Worm (Caenorhabditis elegans) whole organism, L4 larva: ENCODE data around the gene T21C9.11.
A peak's percentile ranks its signal among the peaks of the same experiment; 100 is the strongest.

ENCODE experiments used
- F10B5.3 ChIP-seq: sonication (generic microtip); optimal IDR thresholded peaks from 2 replicates; lab custom pipeline; 2016; ENCODE audit warnings: mild to moderate bottlenecking, missing genetic modification characterization, missing compliant biosample characterization
- F37D6.2 ChIP-seq: sonication (generic microtip); optimal IDR thresholded peaks from 2 replicates; lab custom pipeline; 2016; ENCODE audit warnings: mild to moderate bottlenecking, missing genetic modification characterization, missing compliant biosample characterization
- F44E2.7 ChIP-seq: fragments of 200-800 bp; sonication (Bioruptor generic); IDR thresholded peaks from 2 replicates; pipeline ENCODE4 v2.1.2; 2022; ENCODE audit warnings: missing genetic modification characterization, missing compliant biosample characterization
- R02D3.7 ChIP-seq: fragments of 150-350 bp; sonication (generic microtip); optimal IDR thresholded peaks from 3 replicates; lab custom pipeline; 2014; ENCODE audit warnings: missing biosample characterization, missing genetic modification characterization
- T26A8.4 ChIP-seq: fragments of 200-800 bp; sonication (Bioruptor generic); IDR thresholded peaks from 2 replicates; pipeline ENCODE4 v1.3.6; 2022; ENCODE audit warnings: missing genetic modification characterization, missing compliant biosample characterization
- Y75B8A.6 ChIP-seq: fragments of 200-800 bp; sonication (Bioruptor generic); IDR thresholded peaks from 2 replicates; pipeline ENCODE4 v1.3.6; 2022; ENCODE audit warnings: missing genetic modification reagents, missing genetic modification characterization, missing compliant biosample characterization
- ZK337.2 ChIP-seq: fragments of 200-800 bp; sonication (Bioruptor generic); IDR thresholded peaks from 2 replicates; pipeline ENCODE4 v1.3.6; 2022; ENCODE audit warnings: missing genetic modification reagents, missing genetic modification characterization, missing compliant biosample characterization
- ama-1 ChIP-seq: fragments of 150-350 bp; optimal IDR thresholded peaks from 2 replicates; lab custom pipeline; 2014; ENCODE audit warnings: inconsistent platforms, mixed read lengths
- arid-1 ChIP-seq: fragments of 200-800 bp; sonication (Bioruptor generic); conservative IDR thresholded peaks from 2 replicates; pipeline ENCODE4 v1.3.6; 2022; ENCODE audit warnings: missing genetic modification reagents, missing genetic modification characterization, missing compliant biosample characterization
- ceh-20 ChIP-seq: fragments of 200-800 bp; sonication (Bioruptor generic); IDR thresholded peaks from 2 replicates; pipeline ENCODE4 v1.3.6; 2022; ENCODE audit warnings: missing genetic modification reagents, missing genetic modification characterization, missing compliant biosample characterization
- ceh-32 ChIP-seq: sonication (generic microtip); optimal IDR thresholded peaks from 2 replicates; lab custom pipeline; 2016; ENCODE audit warnings: mild to moderate bottlenecking, missing genetic modification characterization, missing compliant biosample characterization; ENCODE audit not compliant: poor library complexity
- ceh-44 ChIP-seq: fragments of 200-800 bp; sonication (Bioruptor generic); IDR thresholded peaks from 2 replicates; pipeline ENCODE4 v1.3.6; 2022; ENCODE audit warnings: missing genetic modification reagents, missing genetic modification characterization, missing compliant biosample characterization
- ceh-62 ChIP-seq: sonication (generic microtip); optimal IDR thresholded peaks from 2 replicates; lab custom pipeline; 2017; ENCODE audit warnings: missing biosample characterization, missing genetic modification characterization
- ceh-82 ChIP-seq: sonication (generic microtip); optimal IDR thresholded peaks from 2 replicates; lab custom pipeline; 2017; ENCODE audit warnings: missing biosample characterization, missing genetic modification characterization
- ces-1 ChIP-seq: fragments of 150-350 bp; sonication (generic microtip); optimal IDR thresholded peaks from 4 replicates; lab custom pipeline; 2014; ENCODE audit warnings: missing biosample characterization, missing genetic modification reagents, missing genetic modification characterization
- cey-2 ChIP-seq: sonication (generic microtip); optimal IDR thresholded peaks from 3 replicates; lab custom pipeline; 2017; ENCODE audit warnings: missing genetic modification characterization, mild to moderate bottlenecking, missing compliant biosample characterization, antibody characterized with exemption, borderline replicate concordance; ENCODE audit not compliant: insufficient read depth
- dmd-9 ChIP-seq: fragments of 200-800 bp; sonication (Bioruptor generic); IDR thresholded peaks from 2 replicates; pipeline ENCODE4 v1.3.6; 2022; ENCODE audit warnings: missing genetic modification reagents, missing genetic modification characterization, missing compliant biosample characterization
- dpl-1 ChIP-seq: fragments of 150-350 bp; optimal IDR thresholded peaks from 2 replicates; lab custom pipeline; 2014; ENCODE audit warnings: missing biosample characterization, missing genetic modification reagents, missing genetic modification characterization
- dve-1 ChIP-seq: sonication (generic microtip); optimal IDR thresholded peaks from 2 replicates; lab custom pipeline; 2017; ENCODE audit warnings: antibody characterized with exemption, mild to moderate bottlenecking, missing genetic modification characterization, missing compliant biosample characterization; ENCODE audit not compliant: insufficient read depth
- egl-27 ChIP-seq: sonication (generic microtip); optimal IDR thresholded peaks from 3 replicates; lab custom pipeline; 2017; ENCODE audit warnings: missing biosample characterization, missing genetic modification reagents, missing genetic modification characterization
- hmg-1.1 ChIP-seq: fragments of 200-800 bp; sonication (Bioruptor generic); IDR thresholded peaks from 2 replicates; pipeline ENCODE4 v1.3.6; 2022; ENCODE audit warnings: missing genetic modification reagents, missing genetic modification characterization, missing compliant biosample characterization
- lim-7 ChIP-seq: fragments of 200-800 bp; sonication (Bioruptor generic); IDR thresholded peaks from 2 replicates; pipeline ENCODE4 v1.3.6; 2022; ENCODE audit warnings: missing genetic modification characterization, missing compliant biosample characterization
- lin-39 ChIP-seq: fragments of 150-350 bp; optimal IDR thresholded peaks from 2 replicates; lab custom pipeline; 2014; ENCODE audit warnings: missing biosample characterization, missing genetic modification reagents, missing genetic modification characterization
- lsy-2 ChIP-seq, 2 experiments: fragments of 150-350 bp in 1 of 2; sonication (generic microtip) in 1 of 2; optimal IDR thresholded peaks; 2 replicates each; lab custom pipeline; 2014 to 2017; ENCODE audit warnings: missing biosample characterization in 2 of 2, missing genetic modification characterization in 2 of 2
- madf-5 ChIP-seq, 2 experiments: fragments of 200-800 bp; sonication (Bioruptor generic); IDR thresholded peaks; 2 replicates each; pipeline ENCODE4 v1.3.6; 2022; ENCODE audit warnings: missing compliant biosample characterization in 2 of 2, missing genetic modification characterization in 2 of 2
- mdt-29 ChIP-seq: fragments of 200-800 bp; sonication (Bioruptor generic); IDR thresholded peaks from 2 replicates; pipeline ENCODE4 v1.3.6; 2022; ENCODE audit warnings: missing genetic modification reagents, missing genetic modification characterization, missing compliant biosample characterization
- mes-2 ChIP-seq: sonication (generic microtip); optimal IDR thresholded peaks from 2 replicates; lab custom pipeline; 2016; ENCODE audit warnings: missing genotype, mild to moderate bottlenecking, missing genetic modification characterization, missing compliant biosample characterization; ENCODE audit not compliant: poor library complexity, severe bottlenecking
- mxl-3 ChIP-seq: fragments of 200-800 bp; sonication (Bioruptor generic); optimal IDR thresholded peaks from 2 replicates; lab custom pipeline; 2018; ENCODE audit warnings: mild to moderate bottlenecking, missing genetic modification characterization, missing compliant biosample characterization
- nhr-10 ChIP-seq: fragments of 150-350 bp; optimal IDR thresholded peaks from 2 replicates; lab custom pipeline; 2014; ENCODE audit warnings: missing biosample characterization, missing genetic modification characterization
- nhr-102 ChIP-seq: sonication (generic microtip); optimal IDR thresholded peaks from 2 replicates; lab custom pipeline; 2016; ENCODE audit warnings: mild to moderate bottlenecking, missing genetic modification characterization, moderate library complexity, missing compliant biosample characterization
- nhr-111 ChIP-seq: fragments of 200-800 bp; sonication (Bioruptor generic); optimal IDR thresholded peaks from 2 replicates; lab custom pipeline; 2018; ENCODE audit warnings: mild to moderate bottlenecking, missing genetic modification characterization, missing compliant biosample characterization
- nhr-76 ChIP-seq: fragments of 150-350 bp; optimal IDR thresholded peaks from 2 replicates; lab custom pipeline; 2014; ENCODE audit warnings: missing biosample characterization, missing genetic modification characterization
- rbr-2 ChIP-seq: sonication (generic microtip); optimal IDR thresholded peaks from 2 replicates; lab custom pipeline; 2016; ENCODE audit warnings: missing genotype, missing genetic modification characterization, missing compliant biosample characterization
- set-16 ChIP-seq: fragments of 200-800 bp; sonication (Bioruptor generic); IDR thresholded peaks from 2 replicates; pipeline ENCODE4 v1.3.6; 2022; ENCODE audit warnings: missing genetic modification reagents, missing genetic modification characterization, missing compliant biosample characterization
- tra-1 ChIP-seq: fragments of 200-800 bp; sonication (Bioruptor generic); IDR thresholded peaks from 2 replicates; pipeline ENCODE4 v1.3.6; 2022; ENCODE audit warnings: missing genetic modification reagents, missing genetic modification characterization, missing compliant biosample characterization
- unc-62 ChIP-seq, 3 experiments: fragments of 150-350 bp in 1 of 3; sonication (generic microtip); optimal IDR thresholded peaks in 2 of 3; peaks in 1 of 3; 1 replicate in 1 of 3; 2 replicates in 2 of 3; lab custom pipeline; 2014 to 2017; ENCODE audit warnings: missing biosample characterization in 3 of 3, missing genetic modification characterization in 3 of 3, missing genetic modification reagents in 3 of 3, missing genotype in 1 of 3
- zip-11 ChIP-seq: fragments of 200-800 bp; sonication (Bioruptor generic); IDR thresholded peaks from 2 replicates; pipeline ENCODE4 v1.3.6; 2022; ENCODE audit warnings: missing genetic modification characterization, missing compliant biosample characterization
- ztf-7 ChIP-seq: fragments of 150-350 bp; optimal IDR thresholded peaks from 2 replicates; lab custom pipeline; 2014; ENCODE audit warnings: missing biosample characterization, missing genetic modification characterization

Gene T21C9.11

DNA sequence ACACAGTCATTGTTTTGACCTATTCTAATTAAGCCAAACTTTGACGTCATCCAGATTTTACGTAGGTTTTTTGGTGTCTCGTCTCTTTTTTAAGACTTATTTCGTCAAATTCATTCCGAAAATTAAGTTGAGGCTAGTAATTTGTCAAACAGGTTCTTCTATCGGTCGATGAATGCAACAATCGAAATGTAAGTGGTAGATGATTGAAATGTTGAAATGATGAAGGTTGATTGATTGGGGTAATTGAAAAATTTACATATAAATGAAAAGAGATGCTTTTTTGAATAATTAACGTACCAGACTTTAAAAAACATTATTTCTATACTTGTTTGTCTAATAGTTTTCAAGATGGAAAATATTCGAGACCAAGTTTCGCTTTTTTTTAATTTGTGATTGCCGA lies 38.3 kb downstream of the T21C9.11 start:
- TF ChIP-seq ceh-44 (GFP tag; lab: Robert Waterston, UW) (no peak), unc-62 (GFP tag; optimal IDR thresholded peaks at IDR 0.05 in 1 of 2; lab: Kevin White, UChicago) (peak in 1 of 2 experiments; percentile 85), unc-62 (tag; optimal IDR thresholded peaks at IDR 0.05; lab: Kevin White, UChicago) (no peak)

- TF ChIP-seq ceh-32 (tag; lab: Kevin White, UChicago): no peak
- TF ChIP-seq zip-11: no peak
- no peak for TF ChIP-seq T26A8.4 (GFP tag; lab: Robert Waterston, UW)
- TF ChIP-seq R02D3.7 (tag; lab: Kevin White, UChicago): no peak
- no peak for TF ChIP-seq nhr-102 (tag; lab: Kevin White, UChicago)
- TF ChIP-seq nhr-76 (tag; lab: Kevin White, UChicago): no peak
- TF ChIP-seq lin-39: no peak
- no peak for TF ChIP-seq lim-7 (GFP tag; lab: Robert Waterston, UW)
- TF ChIP-seq madf-5 (GFP tag; IDR thresholded peaks at IDR 0.05; lab: Robert Waterston, UW): no peak
- no peak for TF ChIP-seq ztf-7 (tag; lab: Kevin White, UChicago)
- TF ChIP-seq F44E2.7 (GFP tag; lab: Robert Waterston, UW): no peak
- no peak for TF ChIP-seq cey-2
- TF ChIP-seq hmg-1.1: no peak
- no peak for TF ChIP-seq mxl-3 (GFP tag; lab: Kevin White, UChicago)
Measured at ce11 chrV:10555239-10555638, 39.5 kb downstream of the T21C9.11 start, which contains the start of gene F32G8.3. TSS of gene F32G8.3 (minus strand) at chrV:10555339.

DNA sequence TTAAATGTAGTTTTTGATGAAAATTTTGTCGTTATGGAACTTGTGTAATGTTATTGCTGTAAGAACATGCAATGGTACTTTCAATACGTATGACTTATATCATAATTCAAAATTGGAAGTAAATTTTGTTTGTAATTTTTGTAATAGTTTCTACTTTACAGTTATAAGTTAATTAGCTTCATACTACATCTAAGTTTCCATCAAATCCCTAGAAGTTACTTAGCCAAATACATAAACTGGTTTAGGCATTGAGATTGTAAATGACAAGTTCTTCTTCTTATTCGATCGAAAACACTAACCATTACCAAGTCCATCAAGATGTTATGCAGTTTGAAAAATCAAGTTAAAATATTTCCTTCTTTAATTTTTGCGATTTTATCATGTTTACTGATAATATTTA lies 45.0 kb downstream of the T21C9.11 start, which contains the start of gene F32G8.2:
Gene F32G8.2 (plus strand): TSS at position 301 of the 400 bp plus-strand sequence.
- TF ChIP-seq lsy-2 (tag; optimal IDR thresholded peaks at IDR 0.05; lab: Kevin White, UChicago): no peak
- TF ChIP-seq arid-1 (GFP tag; lab: Robert Waterston, UW): no peak
- TF ChIP-seq unc-62 (GFP tag; optimal IDR thresholded peaks at IDR 0.05 in 1 of 2; lab: Kevin White, UChicago): no peak
- no peak for TF ChIP-seq unc-62 (tag; optimal IDR thresholded peaks at IDR 0.05; lab: Kevin White, UChicago)
- no peak for TF ChIP-seq Y75B8A.6 (GFP tag; lab: Robert Waterston, UW)
- no peak for TF ChIP-seq ceh-62 (tag; lab: Kevin White, UChicago)
- TF ChIP-seq F10B5.3 (tag; lab: Kevin White, UChicago): no peak
- TF ChIP-seq ZK337.2 (GFP tag; lab: Robert Waterston, UW): no peak
- TF ChIP-seq rbr-2 (tag; lab: Kevin White, UChicago): no peak

- TF ChIP-seq ceh-44 (GFP tag; lab: Robert Waterston, UW) (no peak), mes-2 (tag; lab: Kevin White, UChicago) (no peak), F37D6.2 (no peak), ceh-82 (tag; lab: Kevin White, UChicago) (no peak), lin-39 (no peak), nhr-10 (no peak), cey-2 (no peak), dpl-1 (GFP tag; lab: Kevin White, UChicago) (no peak), nhr-111 (GFP tag; lab: Kevin White, UChicago) (no peak), hmg-1.1 (no peak), dve-1 (tag; lab: Kevin White, UChicago) (no peak), tra-1 (GFP tag; lab: Robert Waterston, UW) (no peak), ces-1 (no peak), set-16 (GFP tag; lab: Robert Waterston, UW) (no peak), egl-27 (tag; lab: Kevin White, UChicago) (no peak), dmd-9 (GFP tag; lab: Robert Waterston, UW) (no peak), mdt-29 (GFP tag; lab: Robert Waterston, UW) (no peak), ceh-20 (GFP tag; lab: Robert Waterston, UW) (no peak), ama-1 (lab: Kevin White, UChicago) (no peak)
- TF ChIP-seq, all 104 proteins: peak for 0
Measured at ce11 chrV:10548981-10549380, 45.7 kb downstream of the T21C9.11 start, which contains the start of gene srd-34. TSS of gene srd-34 (minus strand) at chrV:10549081.
